Worm (Caenorhabditis elegans): ENCODE data around the gene B0361.14.
A peak's percentile ranks its signal among the peaks of the same experiment; 100 is the strongest.

DNA sequence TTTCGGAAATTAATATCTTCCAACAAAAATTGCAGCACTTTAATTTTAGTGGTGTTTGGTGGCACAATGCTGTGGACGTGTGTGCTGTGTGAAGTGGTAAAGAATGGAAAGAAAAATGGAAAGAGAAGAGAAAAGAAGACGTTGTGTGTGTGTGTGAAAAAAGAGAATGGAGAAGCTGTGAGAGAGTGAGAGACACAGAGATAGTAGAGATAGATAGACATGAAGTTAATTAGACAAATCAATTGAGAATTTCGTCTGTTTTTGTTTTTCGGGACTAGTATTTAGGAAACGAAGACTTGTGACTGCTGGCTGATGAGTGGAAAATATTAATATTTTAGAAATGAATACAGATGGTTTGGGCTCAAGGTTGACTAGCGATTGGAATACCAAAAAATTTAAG lies 8.1 kb downstream of the B0361.14 start:
- TF ChIP-seq nhr-237 (tag; optimal IDR thresholded peaks at IDR 0.05): no peak
- no peak for TF ChIP-seq nhr-12 (tag; optimal IDR thresholded peaks at IDR 0.05)
- no peak for TF ChIP-seq unc-62 (GFP tag; optimal IDR thresholded peaks at IDR 0.05)
- TF ChIP-seq lin-35 (GFP tag; optimal IDR thresholded peaks at IDR 0.05): no peak
- TF ChIP-seq ces-1 (GFP tag; optimal IDR thresholded peaks at IDR 0.05): no peak
- TF ChIP-seq mdl-1 (tag; optimal IDR thresholded peaks at IDR 0.05): no peak
- TF ChIP-seq sox-4 (tag; optimal IDR thresholded peaks at IDR 0.05): no peak
- no peak for TF ChIP-seq snpc-4 (tag; optimal IDR thresholded peaks at IDR 0.05)
- TF ChIP-seq elt-2 (tag; optimal IDR thresholded peaks at IDR 0.05): no peak
- TF ChIP-seq ets-5 (GFP tag; IDR thresholded peaks at IDR 0.05): no peak
- peak; percentile 17 for TF ChIP-seq blmp-1 (tag; optimal IDR thresholded peaks at IDR 0.05)

Measured in whole organism, L1 larva.